Fruit fly (Drosophila melanogaster): Measurements from ENCODE around the gene Saf-B.

Saf-B gene

DNA sequence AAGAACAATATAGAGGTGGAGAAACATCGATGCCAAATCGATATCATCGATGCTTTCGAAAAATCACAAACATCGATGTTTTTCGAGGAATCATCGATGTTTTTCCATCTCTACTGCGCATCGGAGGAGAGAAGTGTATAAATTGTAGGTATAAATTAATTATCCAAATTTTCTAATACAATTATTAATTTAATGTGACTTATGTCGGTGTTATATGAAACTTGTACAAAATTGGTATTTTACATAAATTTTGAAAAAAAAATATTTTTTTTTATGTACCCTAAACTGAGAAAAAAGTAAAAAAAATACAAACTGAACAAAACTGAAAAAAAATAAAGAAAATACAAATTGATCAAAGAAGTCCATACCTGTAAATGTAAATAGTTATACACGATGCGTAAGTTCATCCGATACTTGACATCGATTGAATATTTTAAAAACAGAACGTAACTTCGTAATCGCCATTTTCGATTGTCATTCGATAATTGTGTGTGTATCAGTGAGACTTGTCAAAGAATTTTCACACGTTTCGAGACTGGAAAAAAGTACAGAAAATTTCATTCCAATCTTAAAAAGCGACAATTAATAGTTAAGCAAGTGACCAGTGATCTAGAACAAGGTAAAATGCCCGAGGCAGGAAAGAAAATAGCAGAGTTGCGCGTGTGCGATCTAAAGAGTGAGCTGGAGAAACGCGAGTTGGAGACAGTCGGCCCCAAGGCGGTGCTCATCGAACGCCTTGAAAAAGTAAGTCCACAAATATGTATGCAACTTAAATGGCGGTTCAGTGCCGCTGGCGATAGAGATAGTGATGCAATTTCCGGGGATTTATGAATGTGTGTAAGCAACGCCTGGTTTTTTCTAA, at the start of gene Saf-B, which contains the start of gene CG5808:
Gene Saf-B, plus strand, starts transcription at position 472 of the 862 bp plus-strand sequence.
Gene CG5808, minus strand, starts transcription at position 15 of the 862 bp plus-strand sequence.
- TF ChIP-seq CG5204 (GFP tag; optimal IDR thresholded peaks at IDR 0.05) (no peak), tj (GFP tag; optimal IDR thresholded peaks at IDR 0.05) (peak; percentile 5), CG7101 (tag; optimal IDR thresholded peaks at IDR 0.05) (no peak), Hr96 (GFP tag; optimal IDR thresholded peaks at IDR 0.05) (no peak), kay (GFP tag; ENCODE audit: borderline replicate concordance) (no peak), CG12768 (GFP tag; optimal IDR thresholded peaks at IDR 0.05) (peak; percentile 38), cic (GFP tag; optimal IDR thresholded peaks at IDR 0.05) (no peak), Mnt (GFP tag; optimal IDR thresholded peaks at IDR 0.05) (no peak), bab1 (GFP tag; optimal IDR thresholded peaks at IDR 0.05) (no peak), CG14711 (tag; optimal IDR thresholded peaks at IDR 0.05) (peak; percentile 44), CG1620 (GFP tag; optimal IDR thresholded peaks at IDR 0.05) (peak; percentile 53), CG11617 (GFP tag; optimal IDR thresholded peaks at IDR 0.05) (peak; percentile 45)

DNA sequence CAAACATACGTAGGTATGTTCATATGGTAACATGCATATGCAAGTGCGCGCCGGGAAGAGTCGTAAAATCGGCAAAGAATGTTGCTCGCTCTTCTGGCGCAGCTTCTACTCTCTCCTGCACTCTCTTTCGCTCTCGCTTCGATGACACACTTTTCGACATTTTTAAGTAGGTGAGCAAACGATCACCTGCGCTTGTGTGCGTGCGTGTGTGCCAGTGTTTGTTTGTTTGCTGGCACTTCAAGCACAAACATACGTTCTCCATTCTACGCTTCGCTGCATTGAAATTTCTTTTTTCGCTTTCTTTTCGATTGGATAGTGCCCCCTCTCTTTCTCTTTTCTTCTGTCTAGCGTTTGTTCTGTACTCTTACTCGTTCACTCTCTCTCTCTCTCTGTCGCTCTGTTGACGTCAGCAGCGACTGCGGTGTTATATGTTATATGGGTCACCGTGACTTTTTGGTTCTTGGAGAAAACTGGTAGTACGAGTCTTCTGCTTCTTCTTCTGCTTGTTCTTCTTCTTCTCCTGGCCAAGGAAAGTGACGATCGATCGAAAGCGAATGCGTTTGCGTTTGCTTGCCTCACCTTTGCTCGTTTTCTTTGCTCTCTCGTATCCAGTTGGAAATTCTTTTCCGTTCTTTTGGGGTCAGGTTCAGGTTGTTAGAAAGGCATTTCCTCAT, 49.5 kb upstream of the Saf-B start:
- TF ChIP-seq CG1620 (GFP tag; optimal IDR thresholded peaks at IDR 0.05): no peak
- TF ChIP-seq CG12768 (GFP tag; optimal IDR thresholded peaks at IDR 0.05): no peak
- no peak for TF ChIP-seq bab1 (GFP tag; optimal IDR thresholded peaks at IDR 0.05)
- TF ChIP-seq toe (GFP tag; optimal IDR thresholded peaks at IDR 0.05): no peak
- TF ChIP-seq Hr96 (GFP tag; optimal IDR thresholded peaks at IDR 0.05): no peak
- no peak for TF ChIP-seq cic (GFP tag; optimal IDR thresholded peaks at IDR 0.05)
- TF ChIP-seq Mnt (GFP tag; optimal IDR thresholded peaks at IDR 0.05): no peak
- no peak for TF ChIP-seq CG33017 (tag; optimal IDR thresholded peaks at IDR 0.05)
- TF ChIP-seq CG5204 (GFP tag; optimal IDR thresholded peaks at IDR 0.05): no peak
- no peak for TF ChIP-seq cnc (optimal IDR thresholded peaks at IDR 0.05)
- TF ChIP-seq ovo (GFP tag; optimal IDR thresholded peaks at IDR 0.05): no peak
- TF ChIP-seq CG7101 (tag; optimal IDR thresholded peaks at IDR 0.05): no peak
- TF ChIP-seq tj (GFP tag; optimal IDR thresholded peaks at IDR 0.05): no peak

DNA sequence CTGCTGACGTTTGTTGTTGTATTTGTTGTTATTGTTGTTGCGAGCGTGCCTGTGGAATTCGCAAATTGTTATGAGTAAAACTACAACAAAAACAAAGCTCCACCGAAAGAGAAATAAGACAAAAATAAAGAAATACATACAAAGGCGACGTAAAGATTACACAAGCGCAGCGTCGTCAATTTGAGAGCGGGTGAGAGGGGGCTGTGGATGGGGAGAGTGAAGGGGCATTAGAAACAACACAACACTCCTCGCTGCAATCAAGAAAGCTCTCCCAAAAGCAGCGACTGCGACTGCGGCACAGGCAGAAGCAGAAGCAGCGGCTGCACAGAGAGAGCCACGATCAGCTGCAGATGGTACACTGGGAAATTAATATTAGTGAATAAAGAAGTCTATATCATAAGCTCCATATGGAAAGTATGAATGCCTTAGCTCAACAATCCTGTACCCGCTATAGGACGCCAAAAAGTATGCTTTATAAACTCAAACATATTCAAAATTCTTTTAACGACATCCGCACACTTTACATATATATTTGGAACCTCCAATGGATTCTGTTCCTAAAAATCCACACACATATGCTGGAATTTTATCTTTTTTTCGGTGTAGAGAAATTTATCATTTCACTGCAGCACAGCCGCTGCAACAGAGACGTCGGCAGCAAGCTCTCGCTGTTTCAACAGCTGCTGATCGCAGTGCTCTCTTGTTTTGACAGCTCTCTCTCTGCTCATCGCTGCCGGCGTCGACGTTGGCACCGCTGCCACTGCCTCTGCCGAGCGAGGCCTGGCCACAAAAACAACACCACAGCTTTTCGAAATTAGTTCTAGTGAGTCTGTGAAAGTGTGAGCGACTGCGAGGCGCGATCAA, 48.5 kb upstream of the Saf-B start, which contains the start of gene CG13631:
Gene CG13631, plus strand, starts transcription at position 814 of the 864 bp plus-strand sequence.
- TF ChIP-seq CG11617 (GFP tag; optimal IDR thresholded peaks at IDR 0.05) (peak; percentile 93), CG33017 (tag; optimal IDR thresholded peaks at IDR 0.05) (peak; percentile 93), Crg-1 (GFP tag; optimal IDR thresholded peaks at IDR 0.05) (peak; percentile 89), ovo (GFP tag; optimal IDR thresholded peaks at IDR 0.05) (peak; percentile 65), kay (GFP tag; ENCODE audit: borderline replicate concordance) (peak; percentile 71), CG12768 (GFP tag; optimal IDR thresholded peaks at IDR 0.05) (peak; percentile 97), CG14711 (tag; optimal IDR thresholded peaks at IDR 0.05) (peak; percentile 90), bab1 (GFP tag; optimal IDR thresholded peaks at IDR 0.05) (peak; percentile 84), cic (GFP tag; optimal IDR thresholded peaks at IDR 0.05) (peak; percentile 7), Clk (GFP tag; optimal IDR thresholded peaks at IDR 0.05) (peak; percentile 92), CG7101 (tag; optimal IDR thresholded peaks at IDR 0.05) (peak; percentile 94), tj (GFP tag; optimal IDR thresholded peaks at IDR 0.05) (peak; percentile 79), Mnt (GFP tag; optimal IDR thresholded peaks at IDR 0.05) (peak; percentile 70), pad (GFP tag; optimal IDR thresholded peaks at IDR 0.05) (peak; percentile 85), Hr96 (GFP tag; optimal IDR thresholded peaks at IDR 0.05) (peak; percentile 94), cnc (optimal IDR thresholded peaks at IDR 0.05) (no peak), CG5204 (GFP tag; optimal IDR thresholded peaks at IDR 0.05) (peak; percentile 97), toe (GFP tag; optimal IDR thresholded peaks at IDR 0.05) (peak; percentile 96), CG7045 (GFP tag; optimal IDR thresholded peaks at IDR 0.05) (peak; percentile 96), CG1620 (GFP tag; optimal IDR thresholded peaks at IDR 0.05) (peak; percentile 81)

DNA sequence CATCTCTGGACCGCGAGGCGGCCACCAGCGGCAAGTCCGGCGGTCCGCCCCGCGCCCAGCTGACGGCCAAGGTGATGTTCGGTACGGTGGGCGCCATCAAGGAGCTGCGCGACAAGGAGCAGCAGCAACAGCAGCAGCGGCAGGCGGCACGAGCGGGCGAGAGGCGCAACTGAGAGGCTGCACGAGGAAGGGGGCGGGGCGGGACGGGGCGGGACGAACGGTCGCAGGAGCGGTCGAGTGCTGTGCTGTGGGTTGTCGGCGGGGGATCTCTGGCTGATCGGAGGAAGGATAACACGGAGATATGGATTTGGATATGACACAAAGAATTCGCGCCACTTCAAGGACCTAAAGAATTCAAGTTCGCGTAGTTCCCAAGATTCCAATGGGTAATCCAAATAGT, 47.7 kb upstream of the Saf-B start:
- TF ChIP-seq Crg-1 (GFP tag; optimal IDR thresholded peaks at IDR 0.05) (no peak), tj (GFP tag; optimal IDR thresholded peaks at IDR 0.05) (no peak), CG5204 (GFP tag; optimal IDR thresholded peaks at IDR 0.05) (no peak), CG14711 (tag; optimal IDR thresholded peaks at IDR 0.05) (no peak), kay (GFP tag; ENCODE audit: borderline replicate concordance) (no peak), Mnt (GFP tag; optimal IDR thresholded peaks at IDR 0.05) (no peak), CG7101 (tag; optimal IDR thresholded peaks at IDR 0.05) (no peak)
